Fruit fly (Drosophila melanogaster) S2 (cell line): ENCODE data around the gene CG17672.

Source experiments
- CG8478 ChIP-seq: fragments of >200 bp; optimal IDR thresholded peaks from 2 replicates; lab custom pipeline; 2018
- CTCF ChIP-seq, 2 experiments: fragments of >200 bp; optimal IDR thresholded peaks; 2 replicates each; lab custom pipeline; 2018

DNA sequence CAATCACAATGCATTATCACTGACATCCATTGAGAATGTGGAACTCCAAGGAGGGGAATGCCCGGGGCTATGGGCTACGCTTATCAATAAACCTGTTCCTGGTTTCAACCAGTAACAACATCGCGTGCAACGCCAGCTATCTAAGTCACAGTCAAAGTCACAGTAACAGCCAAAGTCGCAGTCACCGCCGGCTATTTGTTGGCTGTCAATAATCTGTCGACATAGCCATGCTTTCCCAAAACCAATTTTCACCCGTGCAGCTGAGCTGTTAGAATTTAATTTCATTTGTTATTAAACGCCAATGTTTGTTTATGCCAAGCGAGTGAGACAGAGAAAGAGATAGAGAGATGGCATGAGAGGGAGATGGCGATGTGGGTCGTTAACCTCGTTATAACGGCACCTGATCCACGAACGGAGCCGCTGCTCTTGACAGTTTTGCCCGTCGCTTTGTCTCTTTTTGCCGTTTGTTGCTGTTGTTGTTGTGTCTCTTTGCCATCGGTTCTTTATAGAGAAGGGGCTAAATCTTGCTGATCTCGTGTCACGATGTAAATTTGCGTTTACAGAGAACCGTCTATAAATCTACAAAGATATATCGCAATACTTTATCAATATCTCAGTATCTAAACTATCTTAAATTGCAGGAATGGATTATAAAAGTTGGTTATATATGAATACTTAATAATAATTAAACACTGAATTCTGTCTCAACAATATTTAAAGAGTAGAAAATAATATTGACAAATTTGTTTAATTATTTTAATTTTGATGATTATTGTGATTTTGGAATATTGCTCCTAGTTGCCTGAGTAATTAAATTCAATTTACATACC, 3.5 kb downstream of the CG17672 start:
- no peak for TF ChIP-seq CG8478 (lab: Kevin White, UChicago)
- no peak for TF ChIP-seq CTCF (optimal IDR thresholded peaks at IDR 0.05; lab: Kevin White, UChicago)
